Worm (Caenorhabditis elegans) whole organism, young adult: ENCODE data around the gene lmtr-3.
A peak's percentile ranks its signal among the peaks of the same experiment; 100 is the strongest.

Experiments used
- B0261.1 ChIP-seq: sonication (generic microtip); optimal IDR thresholded peaks from 2 replicates; lab custom pipeline; 2016; ENCODE audit warnings: mild to moderate bottlenecking, missing genetic modification characterization, moderate library complexity, missing compliant biosample characterization
- B0336.3 ChIP-seq: fragments of 200-800 bp; sonication (Bioruptor generic); IDR thresholded peaks from 2 replicates; pipeline ENCODE4 v1.3.6; 2022; ENCODE audit warnings: missing genetic modification characterization, missing compliant biosample characterization
- C06A6.2 ChIP-seq: fragments of 200-800 bp; sonication (Bioruptor generic); conservative IDR thresholded peaks from 2 replicates; pipeline ENCODE4 v1.3.6; 2022; ENCODE audit warnings: missing genetic modification characterization, missing compliant biosample characterization
- C17E4.6 ChIP-seq: fragments of 200-800 bp; sonication (Bioruptor generic); IDR thresholded peaks from 2 replicates; pipeline ENCODE4 v1.3.6; 2022; ENCODE audit warnings: missing genetic modification reagents, missing genetic modification characterization, missing compliant biosample characterization
- D2030.7 ChIP-seq: fragments of 200-800 bp; sonication (Bioruptor generic); IDR thresholded peaks from 2 replicates; pipeline ENCODE4 v1.3.6; 2022; ENCODE audit warnings: missing genetic modification reagents, missing genetic modification characterization, missing compliant biosample characterization
- F22D6.2 ChIP-seq: sonication (generic microtip); optimal IDR thresholded peaks from 2 replicates; lab custom pipeline; 2016; ENCODE audit warnings: mild to moderate bottlenecking, missing genetic modification characterization, missing compliant biosample characterization
- F33H1.4 ChIP-seq: fragments of 200-800 bp; sonication (Bioruptor generic); IDR thresholded peaks from 2 replicates; pipeline ENCODE4 v1.3.6; 2022; ENCODE audit warnings: missing genetic modification reagents, missing genetic modification characterization, missing compliant biosample characterization
- F37B4.10 ChIP-seq: fragments of 200-800 bp; sonication (Bioruptor generic); IDR thresholded peaks from 2 replicates; pipeline ENCODE4 v1.3.6; 2022; ENCODE audit warnings: missing genetic modification characterization, missing compliant biosample characterization
- F55B11.4 ChIP-seq: sonication (generic microtip); optimal IDR thresholded peaks from 2 replicates; lab custom pipeline; 2016; ENCODE audit warnings: missing compliant biosample characterization, missing genetic modification characterization, borderline replicate concordance; ENCODE audit not compliant: insufficient read depth
- F57C9.4 ChIP-seq: sonication (generic microtip); optimal IDR thresholded peaks from 2 replicates; lab custom pipeline; 2017; ENCODE audit warnings: mild to moderate bottlenecking, missing genetic modification characterization, missing compliant biosample characterization
- T26A5.8 ChIP-seq: sonication (generic microtip); optimal IDR thresholded peaks from 2 replicates; lab custom pipeline; 2016; ENCODE audit warnings: missing genetic modification characterization, missing compliant biosample characterization
- Y56A3A.18 ChIP-seq: fragments of 200-800 bp; sonication (Bioruptor generic); IDR thresholded peaks from 2 replicates; pipeline ENCODE4 v1.3.6; 2022; ENCODE audit warnings: missing genetic modification reagents, missing genetic modification characterization, missing compliant biosample characterization
- Y79H2A.3 ChIP-seq: fragments of 200-800 bp; sonication (Bioruptor generic); conservative IDR thresholded peaks from 2 replicates; pipeline ENCODE4 v1.3.6; 2022; ENCODE audit warnings: missing genetic modification reagents, missing genetic modification characterization, missing compliant biosample characterization
- ama-1 ChIP-seq, 3 experiments: fragments of 150-350 bp in 1 of 3; sonication (generic microtip) in 2 of 3; optimal IDR thresholded peaks; 2 replicates each; lab custom pipeline; 2014 to 2018; ENCODE audit warnings: missing biosample characterization in 2 of 3, missing genetic modification characterization in 2 of 3, missing genetic modification reagents in 2 of 3
- atf-7 ChIP-seq: sonication (generic microtip); optimal IDR thresholded peaks from 2 replicates; lab custom pipeline; 2017; ENCODE audit warnings: mild to moderate bottlenecking, missing genetic modification characterization, missing compliant biosample characterization
- athp-1 ChIP-seq: sonication (generic microtip); optimal IDR thresholded peaks from 2 replicates; lab custom pipeline; 2017; ENCODE audit warnings: mild to moderate bottlenecking, missing genetic modification characterization, missing compliant biosample characterization
- attf-3 ChIP-seq: fragments of 200-800 bp; sonication (Bioruptor generic); conservative IDR thresholded peaks from 2 replicates; pipeline ENCODE4 v1.3.6; 2022; ENCODE audit warnings: missing genetic modification reagents, missing genetic modification characterization, missing compliant biosample characterization
- attf-5 ChIP-seq: fragments of 200-800 bp; sonication (Bioruptor generic); optimal IDR thresholded peaks from 2 replicates; lab custom pipeline; 2018; ENCODE audit warnings: mild to moderate bottlenecking, missing genetic modification characterization, missing compliant biosample characterization
- attf-6 ChIP-seq: fragments of 200-800 bp; sonication (Bioruptor generic); IDR thresholded peaks from 2 replicates; pipeline ENCODE4 v1.3.6; 2022; ENCODE audit warnings: missing genetic modification reagents, missing genetic modification characterization, missing compliant biosample characterization
- ccch-3 ChIP-seq: fragments of 200-800 bp; sonication (Bioruptor generic); optimal IDR thresholded peaks from 2 replicates; lab custom pipeline; 2018; ENCODE audit warnings: mild to moderate bottlenecking, missing genetic modification characterization, missing compliant biosample characterization
- cebp-1 ChIP-seq, 2 experiments: fragments of 200-800 bp in 1 of 2; sonication (Bioruptor generic) in 1 of 2; sonication (generic microtip) in 1 of 2; IDR thresholded peaks in 1 of 2; optimal IDR thresholded peaks in 1 of 2; 2 replicates each; pipeline versions ENCODE4 v1.3.6 to Lab custom; 2017 to 2022; ENCODE audit warnings: missing compliant biosample characterization in 2 of 2, missing genetic modification characterization in 2 of 2, mild to moderate bottlenecking in 1 of 2, missing genetic modification reagents in 1 of 2, moderate library complexity in 1 of 2
- ceh-79 ChIP-seq: sonication (generic microtip); optimal IDR thresholded peaks from 2 replicates; lab custom pipeline; 2017; ENCODE audit warnings: mild to moderate bottlenecking, missing genetic modification characterization, missing compliant biosample characterization
- efl-1 ChIP-seq: fragments of 150-350 bp; optimal IDR thresholded peaks from 2 replicates; lab custom pipeline; 2014; ENCODE audit warnings: missing biosample characterization, missing genetic modification reagents, missing genetic modification characterization
- egl-44 ChIP-seq: fragments of 200-800 bp; sonication (Bioruptor generic); IDR thresholded peaks from 2 replicates; pipeline ENCODE4 v1.3.6; 2022; ENCODE audit warnings: missing genetic modification reagents, missing genetic modification characterization, missing compliant biosample characterization
- egrh-3 ChIP-seq: fragments of 200-800 bp; sonication (Bioruptor generic); IDR thresholded peaks from 2 replicates; pipeline ENCODE4 v1.3.6; 2022; ENCODE audit warnings: missing genetic modification reagents, missing genetic modification characterization, missing compliant biosample characterization
- hlh-26 ChIP-seq: fragments of 200-800 bp; sonication (Bioruptor generic); conservative IDR thresholded peaks from 2 replicates; pipeline ENCODE4 v1.3.6; 2022; ENCODE audit warnings: missing genetic modification reagents, missing genetic modification characterization, missing compliant biosample characterization
- lag-1 ChIP-seq: fragments of 200-800 bp; sonication (Bioruptor generic); IDR thresholded peaks from 2 replicates; pipeline ENCODE4 v1.3.6; 2022; ENCODE audit warnings: missing genetic modification reagents, missing genetic modification characterization, missing compliant biosample characterization
- lin-40 ChIP-seq: sonication (generic microtip); optimal IDR thresholded peaks from 2 replicates; lab custom pipeline; 2016; ENCODE audit warnings: missing genetic modification characterization, mild to moderate bottlenecking, missing compliant biosample characterization, missing genotype, missing genetic modification reagents
- lsl-1 ChIP-seq: fragments of 200-800 bp; sonication (Bioruptor generic); optimal IDR thresholded peaks from 2 replicates; lab custom pipeline; 2018; ENCODE audit warnings: mild to moderate bottlenecking, missing genetic modification characterization, moderate library complexity, missing compliant biosample characterization
- madf-3 ChIP-seq: fragments of 200-800 bp; sonication (Bioruptor generic); IDR thresholded peaks from 2 replicates; pipeline ENCODE4 v1.3.6; 2022; ENCODE audit warnings: missing genetic modification reagents, missing genetic modification characterization, missing compliant biosample characterization
- madf-6 ChIP-seq: fragments of 200-800 bp; sonication (Bioruptor generic); IDR thresholded peaks from 2 replicates; pipeline ENCODE4 v1.3.6; 2022; ENCODE audit warnings: missing genetic modification reagents, missing genetic modification characterization, missing compliant biosample characterization
- mel-28 ChIP-seq: sonication (generic microtip); optimal IDR thresholded peaks from 2 replicates; lab custom pipeline; 2016; ENCODE audit warnings: borderline replicate concordance, mild to moderate bottlenecking, missing genetic modification characterization, missing compliant biosample characterization
- mes-4 ChIP-seq: sonication (generic microtip); optimal IDR thresholded peaks from 2 replicates; lab custom pipeline; 2016; ENCODE audit warnings: missing genotype, missing genetic modification characterization, missing compliant biosample characterization
- nhr-120 ChIP-seq: fragments of 200-800 bp; sonication (Bioruptor generic); IDR thresholded peaks from 2 replicates; pipeline ENCODE4 v1.3.6; 2022; ENCODE audit warnings: missing genetic modification characterization, missing compliant biosample characterization
- nhr-27 ChIP-seq: fragments of 200-800 bp; sonication (Bioruptor generic); optimal IDR thresholded peaks from 2 replicates; lab custom pipeline; 2018; ENCODE audit warnings: mild to moderate bottlenecking, missing genetic modification characterization, moderate library complexity, missing compliant biosample characterization
- rpc-1 ChIP-seq, 2 experiments: fragments of 150-350 bp in 1 of 2; sonication (generic microtip) in 1 of 2; optimal IDR thresholded peaks; 2 replicates each; lab custom pipeline; 2014 to 2018; ENCODE audit warnings: missing biosample characterization in 1 of 2, missing genetic modification characterization in 1 of 2, missing genetic modification reagents in 1 of 2, missing genotype in 1 of 2
- snpc-1.3 ChIP-seq: sonication (generic microtip); optimal IDR thresholded peaks from 2 replicates; lab custom pipeline; 2017; ENCODE audit warnings: missing genetic modification characterization, mild to moderate bottlenecking, missing compliant biosample characterization, antibody characterized with exemption, moderate library complexity, missing genotype, missing genetic modification reagents; ENCODE audit not compliant: insufficient read depth
- snpc-3.4 ChIP-seq: sonication (generic microtip); optimal IDR thresholded peaks from 2 replicates; lab custom pipeline; 2017; ENCODE audit warnings: missing genetic modification characterization, mild to moderate bottlenecking, missing compliant biosample characterization, antibody characterized with exemption, moderate library complexity, missing genotype, missing genetic modification reagents
- sptf-2 ChIP-seq: fragments of 200-800 bp; sonication (Bioruptor generic); optimal IDR thresholded peaks from 2 replicates; lab custom pipeline; 2018; ENCODE audit warnings: mild to moderate bottlenecking, missing genetic modification characterization, missing compliant biosample characterization
- tlf-1 ChIP-seq: fragments of 200-800 bp; sonication (Bioruptor generic); optimal IDR thresholded peaks from 2 replicates; lab custom pipeline; 2018; ENCODE audit warnings: mild to moderate bottlenecking, missing genetic modification characterization, missing compliant biosample characterization
- zfh-2 ChIP-seq: fragments of 200-800 bp; sonication (Bioruptor generic); conservative IDR thresholded peaks from 2 replicates; pipeline ENCODE4 v1.3.6; 2022; ENCODE audit warnings: missing genetic modification reagents, missing genetic modification characterization, missing compliant biosample characterization
- ztf-18 ChIP-seq: sonication (generic microtip); optimal IDR thresholded peaks from 2 replicates; lab custom pipeline; 2016; ENCODE audit warnings: missing genotype, mild to moderate bottlenecking, missing genetic modification characterization, missing compliant biosample characterization
- ztf-22 ChIP-seq: fragments of 200-800 bp; sonication (Bioruptor generic); optimal IDR thresholded peaks from 2 replicates; lab custom pipeline; 2018; ENCODE audit warnings: mild to moderate bottlenecking, missing genetic modification characterization, moderate library complexity, missing compliant biosample characterization
- ztf-25 ChIP-seq: fragments of 200-800 bp; sonication (Bioruptor generic); IDR thresholded peaks from 2 replicates; pipeline ENCODE4 v1.3.6; 2022; ENCODE audit warnings: missing genetic modification reagents, missing genetic modification characterization, missing compliant biosample characterization
- ztf-26 ChIP-seq: sonication (generic microtip); optimal IDR thresholded peaks from 2 replicates; lab custom pipeline; 2017; ENCODE audit warnings: missing genetic modification characterization, missing compliant biosample characterization
- ztf-28 ChIP-seq: fragments of 200-800 bp; sonication (Bioruptor generic); IDR thresholded peaks from 2 replicates; pipeline ENCODE4 v1.3.6; 2022; ENCODE audit warnings: missing genetic modification reagents, missing genetic modification characterization, missing compliant biosample characterization
- ztf-6 ChIP-seq: fragments of 200-800 bp; sonication (Bioruptor generic); IDR thresholded peaks from 2 replicates; pipeline ENCODE4 v1.3.6; 2022; ENCODE audit warnings: missing genetic modification reagents, missing genetic modification characterization, missing compliant biosample characterization

The lmtr-3 gene

ce11 chrV:11113041-11113574 is 10.9 kb upstream of the lmtr-3 start, which contains the start of gene erfa-3 (continued):
- TF ChIP-seq nhr-120 (no peak), mel-28 (no peak), F37B4.10 (no peak), lsl-1 (GFP tag; lab: Kevin White, UChicago) (peak; percentile 28), ztf-18 (tag; lab: Kevin White, UChicago) (peak; percentile 43), egrh-3 (GFP tag; lab: Robert Waterston, UW) (no peak), madf-3 (no peak), F57C9.4 (tag; lab: Kevin White, UChicago) (no peak), cebp-1 (GFP tag; IDR thresholded peaks at IDR 0.05; lab: Robert Waterston, UW) (peak; percentile 93), cebp-1 (tag; optimal IDR thresholded peaks at IDR 0.05; lab: Kevin White, UChicago) (peak; percentile 97), madf-6 (peak; percentile 76), ceh-79 (no peak), B0261.1 (tag; lab: Kevin White, UChicago) (no peak), T26A5.8 (tag; lab: Kevin White, UChicago) (no peak), ccch-3 (GFP tag; lab: Kevin White, UChicago) (no peak), Y79H2A.3 (GFP tag; lab: Robert Waterston, UW) (0 out of 2 replicates have a peak, but pooled peaks have one; percentile 25), mes-4 (tag; lab: Kevin White, UChicago) (no peak), ztf-26 (tag; lab: Kevin White, UChicago) (no peak), snpc-3.4 (tag; lab: Kevin White, UChicago) (peak; percentile 85), C17E4.6 (no peak), hlh-26 (GFP tag; lab: Robert Waterston, UW) (no peak), tlf-1 (GFP tag; lab: Kevin White, UChicago) (no peak), attf-6 (no peak), nhr-27 (tag; lab: Kevin White, UChicago) (no peak), lin-40 (peak; percentile 49), sptf-2 (GFP tag; lab: Kevin White, UChicago) (peak; percentile 70), zfh-2 (GFP tag; lab: Robert Waterston, UW) (no peak), F55B11.4 (tag; lab: Kevin White, UChicago) (no peak), ztf-28 (GFP tag; lab: Robert Waterston, UW) (no peak), lag-1 (GFP tag; lab: Robert Waterston, UW) (no peak), efl-1 (GFP tag; lab: Kevin White, UChicago) (peak; percentile 41), snpc-1.3 (tag; lab: Kevin White, UChicago) (peak; percentile 25), Y56A3A.18 (GFP tag; lab: Robert Waterston, UW) (no peak), ztf-6 (GFP tag; lab: Robert Waterston, UW) (no peak), ztf-22 (GFP tag; lab: Kevin White, UChicago) (no peak), B0336.3 (GFP tag; lab: Robert Waterston, UW) (peak; percentile 33; the same call in 1 of the 2 replicates), athp-1 (peak; percentile 2), rpc-1 (optimal IDR thresholded peaks at IDR 0.05; lab: Kevin White, UChicago) (peak; percentile 44), rpc-1 (tag; optimal IDR thresholded peaks at IDR 0.05; lab: Kevin White, UChicago) (no peak), ama-1 (optimal IDR thresholded peaks at IDR 0.05; lab: Kevin White, UChicago) (no peak), ama-1 (GFP tag; optimal IDR thresholded peaks at IDR 0.05; lab: Kevin White, UChicago) (peak in 1 of 2 experiments; percentile 30), atf-7 (tag; lab: Kevin White, UChicago) (no peak), D2030.7 (GFP tag; lab: Robert Waterston, UW) (peak; percentile 38; the same call in 1 of the 2 replicates), F33H1.4 (GFP tag; lab: Robert Waterston, UW) (no peak), ztf-25 (GFP tag; lab: Robert Waterston, UW) (no peak), attf-5 (GFP tag; lab: Kevin White, UChicago) (peak; percentile 85), attf-3 (GFP tag; lab: Robert Waterston, UW) (no peak), C06A6.2 (no peak), F22D6.2 (tag; lab: Kevin White, UChicago) (no peak), egl-44 (GFP tag; lab: Robert Waterston, UW) (peak; percentile 45; the same call in 1 of the 2 replicates)
